Fruit fly (Drosophila melanogaster) whole organism, embryonic: ENCODE results near the gene Noa36.

Source experiments
- Atf3 ChIP-seq: fragments of 200-800 bp; sonication (Bioruptor generic); optimal IDR thresholded peaks from 3 replicates; lab custom pipeline; 2016; ENCODE audit warnings: missing biosample characterization, missing genetic modification characterization
- CG10543 ChIP-seq: fragments of 200-800 bp; sonication (Bioruptor generic); optimal IDR thresholded peaks from 3 replicates; lab custom pipeline; 2017; ENCODE audit warnings: missing biosample characterization, mild to moderate bottlenecking, missing genetic modification characterization, moderate library complexity
- CG12236 ChIP-seq: fragments of 200-800 bp; sonication (Bioruptor generic); optimal IDR thresholded peaks from 2 replicates; lab custom pipeline; 2016; ENCODE audit warnings: missing biosample characterization, missing genetic modification characterization
- CG2120 ChIP-seq: fragments of 200-800 bp; sonication (Bioruptor generic); optimal IDR thresholded peaks from 3 replicates; lab custom pipeline; 2016; ENCODE audit warnings: missing biosample characterization, missing genetic modification characterization
- CG31388 ChIP-seq: fragments of 200-800 bp; sonication (Bioruptor generic); optimal IDR thresholded peaks from 2 replicates; lab custom pipeline; 2016; ENCODE audit warnings: missing biosample characterization, missing genetic modification characterization
- Fer1 ChIP-seq: fragments of 200-800 bp; sonication (Bioruptor generic); optimal IDR thresholded peaks from 2 replicates; lab custom pipeline; 2017; ENCODE audit warnings: missing biosample characterization, mild to moderate bottlenecking, missing genetic modification characterization
- Myb ChIP-seq: fragments of 200-800 bp; sonication (Bioruptor generic); optimal IDR thresholded peaks from 2 replicates; lab custom pipeline; 2016; ENCODE audit warnings: missing biosample characterization, missing genetic modification characterization
- al ChIP-seq: fragments of 200-800 bp; sonication (Bioruptor generic); IDR thresholded peaks from 2 replicates; pipeline ENCODE4 v1.3.6; 2022; ENCODE audit warnings: missing biosample characterization, missing genetic modification characterization
- cas ChIP-seq: fragments of 200-800 bp; sonication (Bioruptor generic); IDR thresholded peaks from 2 replicates; pipeline ENCODE4 v1.3.6; 2022; ENCODE audit warnings: missing biosample characterization, missing genetic modification characterization
- disco-r ChIP-seq: fragments of 200-800 bp; sonication (Bioruptor generic); optimal IDR thresholded peaks from 2 replicates; lab custom pipeline; 2016; ENCODE audit warnings: missing biosample characterization, missing genetic modification characterization
- insv ChIP-seq, 2 experiments: fragments of 200-800 bp; sonication (Bioruptor generic); optimal IDR thresholded peaks; 3 replicates each; lab custom pipeline; 2016 to 2018; ENCODE audit warnings: missing biosample characterization in 2 of 2, missing genetic modification characterization in 2 of 2
- wdn ChIP-seq: fragments of 200-800 bp; sonication (Bioruptor generic); IDR thresholded peaks from 2 replicates; pipeline ENCODE4 v1.3.6; 2022; ENCODE audit warnings: missing biosample characterization, missing genetic modification characterization
- zen2 ChIP-seq: fragments of 200-800 bp; sonication (Bioruptor generic); IDR thresholded peaks from 3 replicates; pipeline ENCODE4 v1.3.6; 2022; ENCODE audit warnings: missing biosample characterization, missing genetic modification characterization; ENCODE audit not compliant: partially characterized antibody

DNA sequence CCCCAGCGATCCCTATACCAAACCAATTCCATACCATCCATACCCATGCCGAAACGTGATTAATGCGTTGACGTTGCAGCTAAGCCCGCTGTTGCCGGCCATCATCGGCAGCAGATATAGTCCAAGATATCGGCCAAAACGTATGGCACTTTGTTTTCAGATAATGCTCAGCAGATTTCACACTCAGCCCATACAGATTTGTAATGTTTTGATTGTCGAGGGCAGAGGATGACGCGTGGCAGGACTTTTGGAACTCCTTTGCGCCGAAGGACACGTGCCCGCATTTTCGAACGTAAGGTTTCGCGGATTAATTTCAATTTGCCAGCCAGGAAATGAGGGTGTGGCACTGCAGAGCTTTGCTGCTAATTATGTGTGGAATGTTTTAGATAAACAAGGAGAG is 22.2 kb downstream of the Noa36 start:
- TF ChIP-seq Fer1 (GFP tag; lab: Kevin White, UChicago) (no peak), zen2 (GFP tag; lab: Robert Waterston, UW) (no peak), cas (GFP tag; lab: Robert Waterston, UW) (no peak), Atf3 (GFP tag; lab: Kevin White, UChicago) (no peak), disco-r (GFP tag; lab: Kevin White, UChicago) (no peak), wdn (GFP tag; lab: Robert Waterston, UW) (no peak), CG2120 (GFP tag; lab: Kevin White, UChicago) (no peak), CG10543 (no peak), CG31388 (no peak), insv (GFP tag; optimal IDR thresholded peaks at IDR 0.05; lab: Kevin White, UChicago) (no peak), Myb (GFP tag; lab: Kevin White, UChicago) (no peak), CG12236 (no peak), al (no peak)
